Worm (Caenorhabditis elegans) whole organism, L2 larva: ENCODE data around the gene Y57G11C.14.
A peak's percentile ranks its signal among the peaks of the same experiment; 100 is the strongest.
"Not testable (repeated sequence)": the region's sequence is repeated elsewhere in the genome, so short reads cannot be mapped to it uniquely, and the experiment has no call there.

Experiments used
- C34F6.9 ChIP-seq: fragments of 150-350 bp; optimal IDR thresholded peaks from 2 replicates; lab custom pipeline; 2014; ENCODE audit warnings: missing biosample characterization, missing genetic modification characterization
- F13H6.1 ChIP-seq: sonication (generic microtip); optimal IDR thresholded peaks from 2 replicates; lab custom pipeline; 2016; ENCODE audit warnings: missing genetic modification characterization, missing compliant biosample characterization
- alr-1 ChIP-seq: fragments of 150-350 bp; optimal IDR thresholded peaks from 2 replicates; lab custom pipeline; 2014; ENCODE audit warnings: missing biosample characterization, missing genetic modification characterization
- aly-2 ChIP-seq: fragments of 150-350 bp; optimal IDR thresholded peaks from 2 replicates; lab custom pipeline; 2014; ENCODE audit warnings: missing biosample characterization, missing genetic modification characterization
- ama-1 ChIP-seq: fragments of 150-350 bp; optimal IDR thresholded peaks from 2 replicates; lab custom pipeline; 2018; ENCODE audit warnings: inconsistent platforms
- blmp-1 ChIP-seq: sonication (generic microtip); optimal IDR thresholded peaks from 2 replicates; lab custom pipeline; 2017; ENCODE audit warnings: missing genetic modification characterization, mild to moderate bottlenecking, missing compliant biosample characterization, antibody characterized with exemption, moderate library complexity; ENCODE audit not compliant: insufficient read depth
- ceh-82 ChIP-seq: fragments of 150-350 bp; optimal IDR thresholded peaks from 2 replicates; lab custom pipeline; 2014; ENCODE audit warnings: missing biosample characterization, missing genetic modification characterization
- crh-2 ChIP-seq: sonication (generic microtip); optimal IDR thresholded peaks from 2 replicates; lab custom pipeline; 2017; ENCODE audit warnings: missing biosample characterization, missing genetic modification characterization
- dmd-4 ChIP-seq: sonication (generic microtip); optimal IDR thresholded peaks from 2 replicates; lab custom pipeline; 2017; ENCODE audit warnings: missing biosample characterization, missing genetic modification characterization
- egl-27 ChIP-seq: sonication (generic microtip); optimal IDR thresholded peaks from 3 replicates; lab custom pipeline; 2017; ENCODE audit warnings: missing biosample characterization, missing genetic modification reagents, missing genetic modification characterization
- elt-1 ChIP-seq: fragments of 150-350 bp; optimal IDR thresholded peaks from 2 replicates; lab custom pipeline; 2014; ENCODE audit warnings: missing biosample characterization, missing genetic modification characterization
- elt-3 ChIP-seq: sonication (generic microtip); optimal IDR thresholded peaks from 2 replicates; lab custom pipeline; 2017; ENCODE audit warnings: missing biosample characterization, missing genetic modification characterization
- fos-1 ChIP-seq: fragments of 150-350 bp; optimal IDR thresholded peaks from 2 replicates; lab custom pipeline; 2014; ENCODE audit warnings: missing biosample characterization, missing genetic modification characterization
- gmeb-1 ChIP-seq: fragments of 150-350 bp; optimal IDR thresholded peaks from 2 replicates; lab custom pipeline; 2014; ENCODE audit warnings: missing biosample characterization, missing genetic modification characterization
- lin-13 ChIP-seq: fragments of 150-350 bp; optimal IDR thresholded peaks from 2 replicates; lab custom pipeline; 2014; ENCODE audit warnings: missing biosample characterization, missing genetic modification reagents, missing genetic modification characterization
- lsy-2 ChIP-seq, 2 experiments: fragments of 150-350 bp in 1 of 2; sonication (generic microtip) in 1 of 2; optimal IDR thresholded peaks; 2 replicates each; lab custom pipeline; 2014 to 2017; ENCODE audit warnings: missing biosample characterization in 2 of 2, missing genetic modification characterization in 2 of 2
- mab-5 ChIP-seq: fragments of 150-350 bp; optimal IDR thresholded peaks from 2 replicates; lab custom pipeline; 2014; ENCODE audit warnings: missing biosample characterization, missing genetic modification characterization
- mdl-1 ChIP-seq, 2 experiments: fragments of 150-350 bp in 1 of 2; sonication (generic microtip) in 1 of 2; optimal IDR thresholded peaks; 2 replicates each; lab custom pipeline; 2017; ENCODE audit warnings: missing biosample characterization in 2 of 2, missing genetic modification characterization in 2 of 2
- nhr-10 ChIP-seq: sonication (generic microtip); optimal IDR thresholded peaks from 2 replicates; lab custom pipeline; 2017; ENCODE audit warnings: missing biosample characterization, missing genetic modification characterization
- nhr-11 ChIP-seq: fragments of 150-350 bp; optimal IDR thresholded peaks from 2 replicates; lab custom pipeline; 2014; ENCODE audit warnings: missing biosample characterization, missing genetic modification characterization
- nhr-12 ChIP-seq: fragments of 150-350 bp; optimal IDR thresholded peaks from 2 replicates; lab custom pipeline; 2014; ENCODE audit warnings: missing biosample characterization, missing genetic modification characterization
- nhr-129 ChIP-seq: fragments of 150-350 bp; optimal IDR thresholded peaks from 2 replicates; lab custom pipeline; 2014; ENCODE audit warnings: missing biosample characterization, missing genetic modification characterization
- nhr-21 ChIP-seq: fragments of 150-350 bp; optimal IDR thresholded peaks from 2 replicates; lab custom pipeline; 2014; ENCODE audit warnings: missing biosample characterization, missing genetic modification characterization
- nhr-237 ChIP-seq: fragments of 150-350 bp; optimal IDR thresholded peaks from 2 replicates; lab custom pipeline; 2014; ENCODE audit warnings: missing biosample characterization, missing genetic modification characterization
- nhr-6 ChIP-seq: fragments of 150-350 bp; optimal IDR thresholded peaks from 2 replicates; lab custom pipeline; 2014; ENCODE audit warnings: missing biosample characterization, missing genetic modification characterization
- sem-4 ChIP-seq: fragments of 150-350 bp; optimal IDR thresholded peaks from 2 replicates; lab custom pipeline; 2014; ENCODE audit warnings: missing biosample characterization, missing genetic modification reagents, missing genetic modification characterization
- sma-3 ChIP-seq: sonication (generic microtip); optimal IDR thresholded peaks from 2 replicates; lab custom pipeline; 2016; ENCODE audit warnings: missing genetic modification reagents, missing genetic modification characterization, missing compliant biosample characterization
- sma-9 ChIP-seq, 2 experiments: fragments of 150-350 bp in 1 of 2; sonication (generic microtip) in 1 of 2; optimal IDR thresholded peaks; 2 replicates each; lab custom pipeline; 2014 to 2016; ENCODE audit warnings: missing genetic modification characterization in 2 of 2, mild to moderate bottlenecking in 1 of 2, missing biosample characterization in 1 of 2, missing compliant biosample characterization in 1 of 2, missing genetic modification reagents in 1 of 2, moderate library complexity in 1 of 2
- snpc-4 ChIP-seq: fragments of 150-350 bp; optimal IDR thresholded peaks from 2 replicates; lab custom pipeline; 2014; ENCODE audit warnings: missing biosample characterization, missing genetic modification characterization
- unc-39 ChIP-seq: fragments of 150-350 bp; optimal IDR thresholded peaks from 2 replicates; lab custom pipeline; 2014; ENCODE audit warnings: missing biosample characterization, missing genetic modification characterization
- unc-55 ChIP-seq: fragments of 150-350 bp; sonication (generic microtip); optimal IDR thresholded peaks from 3 replicates; lab custom pipeline; 2014; ENCODE audit warnings: missing biosample characterization, missing genetic modification reagents, missing genetic modification characterization
- ztf-1 ChIP-seq: fragments of 200-800 bp; sonication (Bioruptor generic); conservative IDR thresholded peaks from 2 replicates; pipeline ENCODE4 v1.3.6; 2022; ENCODE audit warnings: missing genetic modification characterization, missing compliant biosample characterization
- ztf-11 ChIP-seq: sonication (generic microtip); optimal IDR thresholded peaks from 2 replicates; lab custom pipeline; 2017; ENCODE audit warnings: missing biosample characterization, missing genetic modification characterization

Gene Y57G11C.14

DNA sequence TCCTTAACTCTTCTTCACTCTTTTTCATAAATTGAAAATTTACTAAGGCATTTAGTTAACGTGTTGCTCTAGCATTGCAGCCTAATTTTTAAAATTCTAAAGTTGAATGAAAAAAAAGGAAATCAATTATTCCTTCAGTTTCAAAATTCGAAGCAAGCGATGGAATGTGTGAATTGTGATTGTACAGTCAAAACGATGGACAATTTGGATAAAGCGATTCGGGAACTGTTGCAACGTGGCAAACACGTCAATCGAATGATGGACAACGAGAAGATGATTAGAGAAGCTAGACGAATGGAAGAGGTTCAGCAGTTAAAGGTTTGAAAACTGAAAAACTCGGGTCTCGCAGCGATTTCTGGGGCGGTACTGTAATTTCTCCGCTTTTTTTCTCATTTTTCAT is at the start of gene Y57G11C.14:
Gene Y57G11C.14, plus strand, starts transcription at position 126 of the 400 bp plus-strand sequence.
- TF ChIP-seq nhr-21 (tag; lab: Kevin White, UChicago) (no peak), fos-1 (no peak)

DNA sequence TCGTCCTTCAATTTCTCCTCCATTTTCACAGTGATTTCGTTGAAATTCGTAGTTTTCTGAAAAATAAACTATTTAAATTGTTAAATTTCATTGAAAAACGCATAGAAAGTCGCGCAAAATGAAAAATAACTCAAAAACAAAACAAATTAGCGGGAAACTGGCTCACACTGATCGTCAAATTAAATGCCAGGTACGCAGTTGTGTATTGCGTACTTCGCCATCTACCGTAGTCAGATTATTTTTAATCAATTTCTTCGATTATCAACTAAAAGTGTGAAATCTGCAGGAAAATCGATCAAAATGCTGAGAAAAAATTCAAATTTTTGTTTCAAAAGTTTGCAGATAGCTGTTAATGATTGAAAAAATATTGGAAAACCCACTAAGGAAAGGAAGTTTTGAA is 44.2 kb upstream of the Y57G11C.14 start, which contains the start of gene Y57G11C.499:
Gene Y57G11C.499, minus strand, starts transcription at position 23 of the 400 bp plus-strand sequence.
- TF ChIP-seq lin-13 (GFP tag; lab: Kevin White, UChicago) (no peak), nhr-237 (tag; lab: Kevin White, UChicago) (no peak), elt-1 (no peak), ceh-82 (no peak), mab-5 (tag; lab: Kevin White, UChicago) (no peak), nhr-12 (tag; lab: Kevin White, UChicago) (no peak), aly-2 (tag; lab: Kevin White, UChicago) (no peak), sma-3 (no peak), sem-4 (tag; lab: Kevin White, UChicago) (no peak), nhr-21 (tag; lab: Kevin White, UChicago) (no peak), gmeb-1 (tag; lab: Kevin White, UChicago) (no peak), nhr-10 (tag; lab: Kevin White, UChicago) (no peak), sma-9 (GFP tag; optimal IDR thresholded peaks at IDR 0.05; lab: Kevin White, UChicago) (no peak), sma-9 (tag; optimal IDR thresholded peaks at IDR 0.05; lab: Kevin White, UChicago) (no peak), snpc-4 (tag; lab: Kevin White, UChicago) (no peak)

DNA sequence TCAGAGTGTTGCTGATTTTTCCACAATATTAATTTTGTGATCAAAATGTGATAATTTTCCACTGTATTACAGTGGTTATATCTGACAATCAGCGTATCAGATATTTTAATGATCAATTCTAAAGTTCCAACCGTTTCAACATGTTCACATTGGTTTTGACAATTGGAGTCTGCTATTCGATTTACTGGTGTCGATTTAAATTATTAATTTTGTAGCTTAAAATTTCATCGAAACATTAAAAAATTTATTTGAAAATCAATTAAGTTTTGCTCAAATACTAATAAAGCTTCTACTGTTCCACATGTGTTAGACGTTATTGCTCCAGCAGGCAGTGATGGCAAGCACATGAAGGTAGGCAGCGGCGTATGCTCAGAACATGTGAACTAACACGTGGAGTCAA is 41.3 kb upstream of the Y57G11C.14 start:
- TF ChIP-seq F13H6.1 (tag; lab: Kevin White, UChicago) (no peak), dmd-4 (no peak), elt-3 (tag; lab: Kevin White, UChicago) (no peak), snpc-4 (tag; lab: Kevin White, UChicago) (no peak), unc-39 (tag; lab: Kevin White, UChicago) (no peak)

DNA sequence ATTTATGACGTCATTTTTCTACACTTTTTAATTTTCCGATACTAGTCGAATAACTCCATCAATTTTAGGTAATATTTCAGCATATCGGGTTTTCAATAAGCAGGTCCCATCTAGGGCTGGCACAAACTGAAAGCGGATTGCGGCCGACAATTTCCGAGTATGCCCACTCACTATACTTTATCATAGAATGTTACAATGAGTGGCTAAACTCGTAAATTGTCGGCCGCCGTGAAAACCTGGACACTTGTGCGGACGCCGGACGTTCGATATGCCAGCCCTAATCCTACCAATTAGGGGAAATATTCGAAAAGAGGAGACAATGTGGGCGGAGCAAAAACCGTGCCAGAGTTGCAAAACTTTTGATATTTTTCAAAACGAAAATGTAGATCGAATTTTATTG is 39.4 kb upstream of the Y57G11C.14 start:
- no peak for TF ChIP-seq fos-1
- no peak for TF ChIP-seq gmeb-1 (tag; lab: Kevin White, UChicago)
- TF ChIP-seq ztf-11 (tag; lab: Kevin White, UChicago) = no peak
- TF ChIP-seq crh-2 (tag; lab: Kevin White, UChicago) = no peak
- no peak for TF ChIP-seq unc-55
- TF ChIP-seq C34F6.9 (tag; lab: Kevin White, UChicago) = no peak
- TF ChIP-seq nhr-6 (tag; lab: Kevin White, UChicago) = no peak
- TF ChIP-seq ztf-1 (GFP tag; lab: Robert Waterston, UW) = no peak
- TF ChIP-seq ceh-82 = no peak
- no peak for TF ChIP-seq elt-3 (tag; lab: Kevin White, UChicago)
- TF ChIP-seq nhr-11 (tag; lab: Kevin White, UChicago) = no peak
- TF ChIP-seq alr-1 (tag; lab: Kevin White, UChicago) = no peak

DNA sequence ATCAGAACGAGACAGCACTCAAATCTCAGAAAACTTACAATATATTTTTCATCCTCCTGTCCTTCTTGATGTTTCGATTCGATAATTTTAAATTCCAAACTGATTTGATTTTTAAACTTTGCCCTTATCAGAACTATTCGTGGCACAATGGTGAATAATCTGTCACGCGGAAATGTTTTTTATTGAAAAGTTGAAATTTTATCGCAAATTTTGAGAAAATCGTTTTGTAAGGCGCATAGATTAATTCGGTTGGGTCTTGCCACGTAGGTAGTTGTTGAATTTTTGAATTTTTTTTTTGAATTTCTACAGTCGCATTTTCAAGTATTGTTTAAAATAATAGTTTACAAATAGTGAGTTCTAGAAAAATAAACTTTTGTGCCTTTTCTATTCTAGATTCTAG is 38.3 kb upstream of the Y57G11C.14 start, which contains the start of gene ptp-5.2:
Gene ptp-5.2, minus strand, starts transcription at position 101 of the 400 bp plus-strand sequence.
- TF ChIP-seq nhr-10 (tag; lab: Kevin White, UChicago) (no peak), lsy-2 (tag; optimal IDR thresholded peaks at IDR 0.05; lab: Kevin White, UChicago) (no peak), elt-3 (tag; lab: Kevin White, UChicago) (no peak), nhr-129 (no peak), egl-27 (tag; lab: Kevin White, UChicago) (no peak), ama-1 (lab: Kevin White, UChicago) (no peak), snpc-4 (tag; lab: Kevin White, UChicago) (no peak)

DNA sequence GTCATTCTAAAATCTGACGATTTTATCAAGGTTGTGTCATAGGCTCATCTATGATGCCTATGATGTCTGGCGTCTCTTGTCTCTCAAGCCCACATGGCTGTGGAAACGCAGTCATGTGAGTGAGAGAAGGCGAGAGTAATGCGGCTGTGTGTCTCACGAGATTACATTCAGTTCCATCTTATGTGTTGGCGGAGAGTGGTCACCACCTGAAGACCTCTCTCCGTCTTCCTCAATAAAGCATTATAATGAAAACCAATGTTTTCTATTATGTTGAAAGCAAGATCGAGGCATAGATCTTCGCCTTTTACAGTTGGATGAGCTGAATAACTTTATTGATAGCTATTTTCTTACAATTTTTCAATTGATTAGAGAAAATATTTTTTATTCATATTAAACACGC is 35.8 kb upstream of the Y57G11C.14 start:
- TF ChIP-seq lin-13 (GFP tag; lab: Kevin White, UChicago) (peak; percentile 13), unc-55 (peak; percentile 61), fos-1 (peak; percentile 53), nhr-6 (tag; lab: Kevin White, UChicago) (peak; percentile 21), sma-3 (peak; percentile 27), nhr-129 (peak; percentile 86), lsy-2 (tag; optimal IDR thresholded peaks at IDR 0.05; lab: Kevin White, UChicago) (peak in 1 of 2 experiments; percentile 50), sma-9 (GFP tag; optimal IDR thresholded peaks at IDR 0.05; lab: Kevin White, UChicago) (peak; percentile 34), ama-1 (lab: Kevin White, UChicago) (peak; percentile 65), C34F6.9 (tag; lab: Kevin White, UChicago) (peak; percentile 82), mab-5 (tag; lab: Kevin White, UChicago) (peak; percentile 20), nhr-21 (tag; lab: Kevin White, UChicago) (peak; percentile 57), mdl-1 (tag; optimal IDR thresholded peaks at IDR 0.05; lab: Kevin White, UChicago) (peak; percentile 43 to 65), F13H6.1 (tag; lab: Kevin White, UChicago) (peak; percentile 55), blmp-1 (peak; percentile 15), crh-2 (tag; lab: Kevin White, UChicago) (peak; percentile 54)
- TF ChIP-seq sma-9 (tag; optimal IDR thresholded peaks at IDR 0.05; lab: Kevin White, UChicago) = not testable (repeated sequence)
